Fruit fly (Drosophila melanogaster) whole organism, embryonic: ENCODE results near the gene cni.

Source experiments
- Awh ChIP-seq: fragments of 200-800 bp; sonication (Bioruptor generic); IDR thresholded peaks from 2 replicates; pipeline ENCODE4, ENCODE4 v1.3.6; 2022; ENCODE audit warnings: missing biosample characterization, missing genetic modification characterization
- CG10209 ChIP-seq: fragments of 200-800 bp; sonication (Bioruptor generic); optimal IDR thresholded peaks from 3 replicates; lab custom pipeline; 2017; ENCODE audit warnings: missing biosample characterization, mild to moderate bottlenecking, missing genetic modification characterization, missing genetic modification reagents
- CG10959 ChIP-seq: fragments of 200-800 bp; sonication (Bioruptor generic); IDR thresholded peaks from 2 replicates; pipeline ENCODE4 v1.3.6; 2022; ENCODE audit warnings: missing biosample characterization, missing genetic modification characterization
- CG11560 ChIP-seq: fragments of 200-800 bp; sonication (Bioruptor generic); IDR thresholded peaks from 3 replicates; pipeline ENCODE4 v1.3.6; 2022; ENCODE audit warnings: missing biosample characterization, missing genetic modification characterization
- CG12155 ChIP-seq: fragments of 200-800 bp; sonication (Bioruptor generic); optimal IDR thresholded peaks from 3 replicates; lab custom pipeline; 2016; ENCODE audit warnings: missing biosample characterization, missing genetic modification characterization
- CG12769 ChIP-seq: fragments of 200-800 bp; sonication (Bioruptor generic); optimal IDR thresholded peaks from 2 replicates; lab custom pipeline; 2019; ENCODE audit warnings: missing biosample characterization, mild to moderate bottlenecking, missing genetic modification characterization, moderate library complexity
- CG12942 ChIP-seq: fragments of 200-800 bp; sonication (Bioruptor generic); optimal IDR thresholded peaks from 3 replicates; lab custom pipeline; 2016; ENCODE audit warnings: missing biosample characterization, missing genetic modification characterization
- CG13424 ChIP-seq: fragments of 200-800 bp; sonication (Bioruptor generic); optimal IDR thresholded peaks from 2 replicates; lab custom pipeline; 2019; ENCODE audit warnings: missing biosample characterization, mild to moderate bottlenecking, missing genetic modification characterization, moderate library complexity
- CG13624 ChIP-seq: fragments of 200-800 bp; sonication (Bioruptor generic); optimal IDR thresholded peaks from 2 replicates; lab custom pipeline; 2016; ENCODE audit warnings: missing biosample characterization, missing genetic modification characterization
- CG14965 ChIP-seq: fragments of 200-800 bp; sonication (Bioruptor generic); optimal IDR thresholded peaks from 2 replicates; lab custom pipeline; 2016; ENCODE audit warnings: missing biosample characterization, missing genetic modification characterization, borderline replicate concordance
- CG17802 ChIP-seq: fragments of 200-800 bp; sonication (Bioruptor generic); optimal IDR thresholded peaks from 2 replicates; lab custom pipeline; 2018; ENCODE audit warnings: missing biosample characterization, mild to moderate bottlenecking, missing genetic modification characterization, moderate library complexity
- CG17829 ChIP-seq: fragments of 200-800 bp; optimal IDR thresholded peaks from 2 replicates; lab custom pipeline; 2019; ENCODE audit warnings: missing biosample characterization, mild to moderate bottlenecking, missing genetic modification characterization, moderate library complexity
- CG2120 ChIP-seq: fragments of 200-800 bp; sonication (Bioruptor generic); optimal IDR thresholded peaks from 3 replicates; lab custom pipeline; 2016; ENCODE audit warnings: missing biosample characterization, missing genetic modification characterization
- CG2202 ChIP-seq: fragments of 200-800 bp; sonication (Bioruptor generic); optimal IDR thresholded peaks from 2 replicates; lab custom pipeline; 2018; ENCODE audit warnings: missing biosample characterization, mild to moderate bottlenecking, missing genetic modification characterization
- CG2889 ChIP-seq: fragments of 200-800 bp; sonication (Bioruptor generic); IDR thresholded peaks from 3 replicates; pipeline ENCODE4 v1.3.6; 2022; ENCODE audit warnings: missing biosample characterization, missing genetic modification characterization
- CG3065 ChIP-seq: fragments of 200-800 bp; sonication (Bioruptor generic); optimal IDR thresholded peaks from 2 replicates; lab custom pipeline; 2016; ENCODE audit warnings: missing biosample characterization, missing genetic modification characterization
- CG31224 ChIP-seq: fragments of 200-800 bp; sonication (Bioruptor generic); IDR thresholded peaks from 2 replicates; pipeline ENCODE4 v1.3.6; 2022; ENCODE audit warnings: missing biosample characterization, missing genetic modification characterization
- CG31365 ChIP-seq: fragments of 200-800 bp; sonication (Bioruptor generic); optimal IDR thresholded peaks from 2 replicates; lab custom pipeline; 2018; ENCODE audit warnings: missing biosample characterization, mild to moderate bottlenecking, missing genetic modification characterization
- CG32532 ChIP-seq: fragments of 200-800 bp; sonication (Bioruptor generic); IDR thresholded peaks from 2 replicates; pipeline ENCODE4 v1.3.6; 2022; ENCODE audit warnings: missing biosample characterization, missing genetic modification characterization
- CG34422 ChIP-seq: fragments of 200-800 bp; sonication (Bioruptor generic); IDR thresholded peaks from 3 replicates; pipeline ENCODE4 v1.3.6; 2022; ENCODE audit warnings: missing biosample characterization, missing genetic modification characterization
- CG3726 ChIP-seq: fragments of 200-800 bp; sonication (Bioruptor generic); IDR thresholded peaks from 3 replicates; pipeline ENCODE4, ENCODE4 v1.3.6; 2022; ENCODE audit warnings: missing biosample characterization, missing genetic modification characterization
- CG3838 ChIP-seq: fragments of 200-800 bp; sonication (Bioruptor generic); optimal IDR thresholded peaks from 3 replicates; lab custom pipeline; 2016; ENCODE audit warnings: missing biosample characterization, missing genetic modification characterization
- CG43689 ChIP-seq: fragments of 200-800 bp; sonication (Bioruptor generic); IDR thresholded peaks from 2 replicates; pipeline ENCODE4 v1.3.6; 2022; ENCODE audit warnings: missing biosample characterization, missing genetic modification characterization
- CG4707 ChIP-seq: fragments of 200-800 bp; sonication (Bioruptor generic); optimal IDR thresholded peaks from 2 replicates; lab custom pipeline; 2018; ENCODE audit warnings: missing biosample characterization, mild to moderate bottlenecking, missing genetic modification characterization, moderate library complexity
- CG4820 ChIP-seq: fragments of 200-800 bp; sonication (Bioruptor generic); optimal IDR thresholded peaks from 3 replicates; lab custom pipeline; 2016; ENCODE audit warnings: missing biosample characterization, missing genetic modification characterization
- CG7357 ChIP-seq: fragments of 200-800 bp; sonication (Bioruptor generic); IDR thresholded peaks from 3 replicates; pipeline ENCODE4 v1.3.6; 2022; ENCODE audit warnings: missing biosample characterization, missing genetic modification characterization
- CG7928 ChIP-seq: fragments of 200-800 bp; sonication (Bioruptor generic); optimal IDR thresholded peaks from 2 replicates; lab custom pipeline; 2017; ENCODE audit warnings: missing biosample characterization, mild to moderate bottlenecking, missing genetic modification characterization
- CoRest ChIP-seq: fragments of 200-800 bp; sonication (Bioruptor generic); optimal IDR thresholded peaks from 3 replicates; lab custom pipeline; 2018; ENCODE audit warnings: missing biosample characterization, mild to moderate bottlenecking, missing genetic modification characterization, moderate library complexity
- Deaf1 ChIP-seq: fragments of 200-800 bp; optimal IDR thresholded peaks from 3 replicates; lab custom pipeline; 2019; ENCODE audit warnings: missing biosample characterization, mild to moderate bottlenecking, missing genetic modification characterization, moderate library complexity
- ERR ChIP-seq: fragments of 200-800 bp; sonication (Bioruptor generic); optimal IDR thresholded peaks from 2 replicates; lab custom pipeline; 2016; ENCODE audit warnings: missing biosample characterization, missing genetic modification characterization
- Gug ChIP-seq: fragments of 200-800 bp; sonication (Bioruptor generic); IDR thresholded peaks from 4 replicates; pipeline ENCODE4 v1.3.6; 2022; ENCODE audit warnings: missing biosample characterization, missing genetic modification characterization
- HLH4C ChIP-seq: fragments of 200-800 bp; sonication (Bioruptor generic); IDR thresholded peaks from 3 replicates; pipeline ENCODE4 v1.3.6; 2022; ENCODE audit warnings: missing biosample characterization, missing genetic modification characterization; ENCODE audit not compliant: partially characterized antibody
- Hand ChIP-seq: fragments of 200-800 bp; sonication (Bioruptor generic); optimal IDR thresholded peaks from 2 replicates; lab custom pipeline; 2017; ENCODE audit warnings: mild to moderate bottlenecking, missing biosample characterization, missing genetic modification reagents, missing genetic modification characterization
- MTF-1 ChIP-seq: fragments of 200-800 bp; sonication (Bioruptor generic); optimal IDR thresholded peaks from 2 replicates; lab custom pipeline; 2018; ENCODE audit warnings: missing biosample characterization, mild to moderate bottlenecking, missing genetic modification characterization, borderline replicate concordance
- Meics ChIP-seq: fragments of 200-800 bp; sonication (Bioruptor generic); optimal IDR thresholded peaks from 2 replicates; lab custom pipeline; 2017; ENCODE audit warnings: missing biosample characterization, mild to moderate bottlenecking, missing genetic modification characterization
- Oaz ChIP-seq: fragments of 200-800 bp; sonication (Bioruptor generic); IDR thresholded peaks from 2 replicates; pipeline ENCODE4 v1.3.6; 2022; ENCODE audit warnings: missing biosample characterization, missing genetic modification characterization
- Sin3A ChIP-seq: fragments of >200 bp; optimal IDR thresholded peaks from 2 replicates; lab custom pipeline; 2018
- Taf1 ChIP-seq: fragments of 200-800 bp; sonication (Bioruptor generic); IDR thresholded peaks from 2 replicates; pipeline ENCODE4 v1.3.6; 2022; ENCODE audit warnings: missing biosample characterization, missing genetic modification characterization
- ac ChIP-seq: fragments of 200-800 bp; sonication (Bioruptor generic); optimal IDR thresholded peaks from 3 replicates; lab custom pipeline; 2017; ENCODE audit warnings: missing biosample characterization, mild to moderate bottlenecking, missing genetic modification characterization
- chinmo ChIP-seq: fragments of 200-800 bp; sonication (Bioruptor generic); IDR thresholded peaks from 4 replicates; pipeline ENCODE4 v1.3.6; 2022; ENCODE audit warnings: missing biosample characterization, missing genetic modification characterization; ENCODE audit not compliant: partially characterized antibody
- dysf ChIP-seq: fragments of 200-800 bp; sonication (Bioruptor generic); IDR thresholded peaks from 3 replicates; pipeline ENCODE4 v1.3.6; 2022; ENCODE audit warnings: missing biosample characterization, missing genetic modification characterization
- gcm2 ChIP-seq: fragments of 200-800 bp; sonication (Bioruptor generic); optimal IDR thresholded peaks from 2 replicates; lab custom pipeline; 2016; ENCODE audit warnings: missing biosample characterization, missing genetic modification characterization
- grau ChIP-seq: fragments of 200-800 bp; optimal IDR thresholded peaks from 3 replicates; lab custom pipeline; 2019; ENCODE audit warnings: missing biosample characterization, mild to moderate bottlenecking, missing genetic modification characterization, moderate library complexity
- grn ChIP-seq: fragments of 200-800 bp; sonication (Bioruptor generic); optimal IDR thresholded peaks from 3 replicates; lab custom pipeline; 2017; ENCODE audit warnings: missing biosample characterization, missing genetic modification characterization
- jumu ChIP-seq: fragments of 200-800 bp; sonication (Bioruptor generic); optimal IDR thresholded peaks from 3 replicates; lab custom pipeline; 2016; ENCODE audit warnings: missing biosample characterization, missing genetic modification characterization
- lov ChIP-seq, 2 experiments: fragments of 200-800 bp in 1 of 2; fragments of >200 bp in 1 of 2; sonication (Bioruptor generic) in 1 of 2; IDR thresholded peaks in 1 of 2; optimal IDR thresholded peaks in 1 of 2; 2 replicates in 1 of 2; 3 replicates in 1 of 2; pipeline versions ENCODE4 v1.3.6 to Lab custom; 2017 to 2022; ENCODE audit warnings: missing biosample characterization in 1 of 2, missing genetic modification characterization in 1 of 2
- pita ChIP-seq: fragments of 200-800 bp; sonication (Bioruptor generic); optimal IDR thresholded peaks from 2 replicates; lab custom pipeline; 2017; ENCODE audit warnings: missing biosample characterization, mild to moderate bottlenecking, missing genetic modification characterization
- prd ChIP-seq, 3 experiments: fragments of >200 bp in 2 of 3; fragments of 200-800 bp in 1 of 3; sonication (Bioruptor generic) in 1 of 3; optimal IDR thresholded peaks in 2 of 3; IDR thresholded peaks in 1 of 3; 2 replicates in 2 of 3; 3 replicates in 1 of 3; pipeline versions ENCODE4 v1.3.6 to Lab custom; 2017 to 2022; ENCODE audit warnings: missing biosample characterization in 1 of 3, missing genetic modification characterization in 1 of 3
- sim ChIP-seq: fragments of 200-800 bp; sonication (Bioruptor generic); IDR thresholded peaks from 2 replicates; pipeline ENCODE4 v1.3.6; 2022; ENCODE audit warnings: missing biosample characterization, missing genetic modification characterization
- so ChIP-seq: fragments of 200-800 bp; sonication (Bioruptor generic); IDR thresholded peaks from 3 replicates; pipeline ENCODE4 v1.3.6; 2022; ENCODE audit warnings: missing biosample characterization, missing genetic modification characterization

Gene cni

DNA sequence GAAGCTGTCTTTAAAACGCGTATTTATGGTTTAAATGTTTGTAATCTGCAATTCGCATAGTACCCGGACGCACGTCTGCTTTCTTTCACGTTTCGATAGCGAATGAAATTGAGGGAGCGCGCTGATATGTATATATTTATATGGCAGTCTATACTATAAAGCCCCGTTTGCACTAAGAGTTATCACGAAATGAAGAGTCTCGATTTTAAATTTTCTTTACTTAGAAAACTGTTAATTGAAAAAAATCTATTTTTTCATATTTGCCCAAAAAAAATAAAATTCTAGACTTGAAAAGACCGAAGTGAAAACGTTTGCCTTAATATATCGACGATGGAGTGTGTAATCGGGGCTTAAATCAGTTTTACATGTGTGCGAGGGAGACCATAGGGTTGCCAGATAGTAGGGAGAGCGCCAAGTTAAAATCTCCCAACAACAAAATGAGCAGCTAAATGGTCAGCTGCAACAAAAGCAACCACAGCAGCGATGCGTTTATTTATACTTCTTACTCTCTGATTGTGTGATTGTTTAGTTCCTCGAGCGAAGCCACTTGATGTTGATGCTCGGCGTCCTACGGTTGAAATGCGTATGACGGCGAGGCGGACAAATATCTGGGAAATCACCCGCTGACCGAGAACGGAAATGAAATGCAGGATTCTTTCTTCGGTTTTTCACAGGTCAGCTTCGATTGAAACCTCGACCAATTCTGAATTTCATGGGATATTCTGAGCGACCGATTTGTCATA, 15.2 kb upstream of the cni start, which contains the start of gene cact (continued):
- TF ChIP-seq CoRest (tag; lab: Kevin White, UChicago) (peak; percentile 92), grn (GFP tag; lab: Kevin White, UChicago) (peak; percentile 77), CG31224 (GFP tag; lab: Robert Waterston, UW) (peak; percentile 82), lov (optimal IDR thresholded peaks at IDR 0.05; lab: Kevin White, UChicago) (no peak), lov (GFP tag; IDR thresholded peaks at IDR 0.05; lab: Robert Waterston, UW) (peak; percentile 66; the same call in 2 of the 3 replicates), ERR (GFP tag; lab: Kevin White, UChicago) (peak; percentile 90), CG4820 (GFP tag; lab: Kevin White, UChicago) (peak; percentile 89), dysf (peak; percentile 91), CG2889 (peak; percentile 68; the same call in 2 of the 3 replicates), CG7928 (peak; percentile 71), Hand (peak; percentile 64), CG13424 (tag; lab: Kevin White, UChicago) (peak; percentile 92), Sin3A (lab: Kevin White, UChicago) (peak; percentile 45), chinmo (GFP tag; lab: Robert Waterston, UW) (peak; percentile 92; the same call in 3 of the 4 replicates), so (peak; percentile 92), CG34422 (peak; percentile 93), CG11560 (tag; lab: Robert Waterston, UW) (peak; percentile 70; the same call in 2 of the 3 replicates), CG32532 (peak; percentile 94), CG43689 (GFP tag; lab: Robert Waterston, UW) (no peak; the same call in none of the 2 replicates), CG3726 (GFP tag; lab: Robert Waterston, UW) (peak; percentile 82; the same call in 1 of the 3 replicates), Gug (GFP tag; lab: Robert Waterston, UW) (peak; percentile 87), CG12769 (tag; lab: Kevin White, UChicago) (peak; percentile 40), CG13624 (GFP tag; lab: Kevin White, UChicago) (peak; percentile 94), CG12155 (peak; percentile 95), Taf1 (peak; percentile 82), Oaz (peak; percentile 71), CG2202 (tag; lab: Kevin White, UChicago) (peak; percentile 76), sim (peak; percentile 76), CG3065 (GFP tag; lab: Kevin White, UChicago) (peak; percentile 83), CG12942 (GFP tag; lab: Kevin White, UChicago) (peak; percentile 90), grau (tag; lab: Kevin White, UChicago) (peak; percentile 93), Meics (GFP tag; lab: Kevin White, UChicago) (peak; percentile 92)

DNA sequence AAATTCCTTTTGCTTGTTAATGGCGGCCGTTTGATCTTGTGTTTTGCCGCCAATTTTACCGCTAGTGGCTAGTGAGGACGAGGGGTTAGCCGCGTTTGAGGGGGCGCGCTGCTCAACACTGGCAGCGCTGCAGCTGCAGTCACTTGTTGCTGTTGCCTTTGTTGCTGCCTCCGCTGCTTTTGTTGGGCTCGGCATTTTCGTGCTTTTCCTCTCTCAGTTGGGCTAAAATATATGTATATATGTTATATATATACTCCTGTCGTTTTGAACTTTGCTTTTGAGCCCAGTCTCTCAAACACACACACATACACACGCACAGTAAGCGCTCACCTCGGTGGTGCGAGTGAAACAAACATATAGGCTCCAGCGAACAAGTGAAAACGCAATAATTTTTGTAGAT, 14.3 kb upstream of the cni start:
- TF ChIP-seq CG10209 (GFP tag; lab: Kevin White, UChicago) (no peak), prd (optimal IDR thresholded peaks at IDR 0.05; lab: Kevin White, UChicago) (no peak), prd (GFP tag; IDR thresholded peaks at IDR 0.05; lab: Robert Waterston, UW) (no peak; the same call in 2 of the 3 replicates), CG14965 (no peak), HLH4C (GFP tag; lab: Robert Waterston, UW) (no peak), jumu (GFP tag; lab: Kevin White, UChicago) (no peak), CG7357 (GFP tag; lab: Robert Waterston, UW) (no peak), CG31365 (tag; lab: Kevin White, UChicago) (no peak), CG3838 (no peak), CG4707 (GFP tag; lab: Kevin White, UChicago) (no peak), CG10959 (no peak), dysf (no peak), pita (GFP tag; lab: Kevin White, UChicago) (no peak), CG17802 (tag; lab: Kevin White, UChicago) (no peak), CG17829 (tag; lab: Kevin White, UChicago) (no peak), CG2120 (no peak), Awh (GFP tag; lab: Robert Waterston, UW) (no peak), ac (no peak), CG2889 (no peak), Deaf1 (tag; lab: Kevin White, UChicago) (peak; percentile 24), gcm2 (no peak), MTF-1 (GFP tag; lab: Kevin White, UChicago) (no peak)
